Fruit fly (Drosophila melanogaster) whole organism, prepupa: ENCODE data around the gene CG9147.

ENCODE experiments used
- Blimp-1 ChIP-seq: fragments of 200-800 bp; sonication (Bioruptor generic); optimal IDR thresholded peaks from 3 replicates; lab custom pipeline; 2017; ENCODE audit warnings: missing biosample characterization, missing genetic modification characterization, mild to moderate bottlenecking, moderate library complexity, missing genetic modification reagents
- CG10631 ChIP-seq: fragments of 200-800 bp; sonication (Bioruptor generic); optimal IDR thresholded peaks from 2 replicates; lab custom pipeline; 2016; ENCODE audit warnings: missing biosample characterization, missing genetic modification characterization
- CG10669 ChIP-seq: fragments of 200-800 bp; sonication (Bioruptor generic); optimal IDR thresholded peaks from 3 replicates; lab custom pipeline; 2018; ENCODE audit warnings: missing biosample characterization, mild to moderate bottlenecking, missing genetic modification characterization, moderate library complexity
- CG11294 ChIP-seq: fragments of 200-800 bp; sonication (Bioruptor generic); IDR thresholded peaks from 2 replicates; pipeline ENCODE4 v1.3.6; 2022; ENCODE audit warnings: missing biosample characterization, missing genetic modification characterization
- CG16779 ChIP-seq: fragments of 200-800 bp; sonication (Bioruptor generic); optimal IDR thresholded peaks from 3 replicates; lab custom pipeline; 2017; ENCODE audit warnings: missing biosample characterization, mild to moderate bottlenecking, missing genetic modification characterization
- CG3032 ChIP-seq: fragments of 200-800 bp; optimal IDR thresholded peaks from 2 replicates; lab custom pipeline; 2019; ENCODE audit warnings: missing biosample characterization, mild to moderate bottlenecking, missing genetic modification characterization, moderate library complexity
- CG31627 ChIP-seq: fragments of 200-800 bp; sonication (Bioruptor generic); optimal IDR thresholded peaks from 3 replicates; lab custom pipeline; 2016; ENCODE audit warnings: missing biosample characterization, missing genetic modification characterization
- CG32006 ChIP-seq: fragments of 200-800 bp; sonication (Bioruptor generic); optimal IDR thresholded peaks from 3 replicates; lab custom pipeline; 2017; ENCODE audit warnings: missing biosample characterization, mild to moderate bottlenecking, missing genetic modification characterization
- CG34406 ChIP-seq: fragments of 200-800 bp; sonication (Bioruptor generic); optimal IDR thresholded peaks from 3 replicates; lab custom pipeline; 2016; ENCODE audit warnings: missing biosample characterization, missing genetic modification characterization
- CG6276 ChIP-seq: fragments of 200-800 bp; sonication (Bioruptor generic); optimal IDR thresholded peaks from 2 replicates; lab custom pipeline; 2017; ENCODE audit warnings: missing biosample characterization, mild to moderate bottlenecking, missing genetic modification characterization
- CG6808 ChIP-seq: fragments of 200-800 bp; sonication (Bioruptor generic); optimal IDR thresholded peaks from 3 replicates; lab custom pipeline; 2017; ENCODE audit warnings: missing biosample characterization, missing genetic modification characterization, mild to moderate bottlenecking, moderate library complexity, missing genetic modification reagents
- CG8119 ChIP-seq: fragments of 200-800 bp; sonication (Bioruptor generic); IDR thresholded peaks from 3 replicates; pipeline ENCODE4 v1.3.6; 2022; ENCODE audit warnings: missing biosample characterization, missing genetic modification characterization
- CG8319 ChIP-seq: fragments of 200-800 bp; sonication (Bioruptor generic); optimal IDR thresholded peaks from 3 replicates; lab custom pipeline; 2016; ENCODE audit warnings: missing biosample characterization, missing genetic modification characterization
- Eip78C ChIP-seq: fragments of 200-800 bp; sonication (Bioruptor generic); peaks from one replicate; lab custom pipeline; 2016; ENCODE audit warnings: missing biosample characterization, missing genetic modification characterization
- Ets96B ChIP-seq: fragments of 200-800 bp; optimal IDR thresholded peaks from 2 replicates; lab custom pipeline; 2019; ENCODE audit warnings: missing biosample characterization, mild to moderate bottlenecking, missing genetic modification characterization, moderate library complexity
- Gug ChIP-seq: fragments of 200-800 bp; sonication (Bioruptor generic); IDR thresholded peaks from 2 replicates; pipeline ENCODE4 v1.3.6; 2022; ENCODE audit warnings: missing biosample characterization, missing genetic modification characterization
- Hr38 ChIP-seq: sonication (Bioruptor generic); optimal IDR thresholded peaks from 2 replicates; lab custom pipeline; 2016; ENCODE audit warnings: missing biosample characterization, missing genetic modification characterization
- Hr39 ChIP-seq: fragments of 200-800 bp; sonication (Bioruptor generic); optimal IDR thresholded peaks from 2 replicates; lab custom pipeline; 2016; ENCODE audit warnings: missing biosample characterization, missing genetic modification characterization
- Lpt ChIP-seq: fragments of 200-800 bp; sonication (Bioruptor generic); optimal IDR thresholded peaks from 3 replicates; lab custom pipeline; 2016; ENCODE audit warnings: missing biosample characterization, missing genetic modification characterization
- Met ChIP-seq: fragments of 200-800 bp; sonication (Bioruptor generic); optimal IDR thresholded peaks from 3 replicates; lab custom pipeline; 2016; ENCODE audit warnings: missing biosample characterization, missing genetic modification characterization
- OdsH ChIP-seq: fragments of 200-800 bp; sonication (Bioruptor generic); optimal IDR thresholded peaks from 3 replicates; lab custom pipeline; 2016; ENCODE audit warnings: missing biosample characterization, missing genetic modification characterization
- Smox ChIP-seq: fragments of 200-800 bp; sonication (Bioruptor generic); optimal IDR thresholded peaks from 3 replicates; lab custom pipeline; 2016; ENCODE audit warnings: missing biosample characterization, missing genetic modification characterization
- Sox102F ChIP-seq: fragments of 200-800 bp; sonication (Bioruptor generic); optimal IDR thresholded peaks from 2 replicates; lab custom pipeline; 2016; ENCODE audit warnings: missing biosample characterization, mild to moderate bottlenecking, missing genetic modification characterization
- Sox15 ChIP-seq: fragments of 200-800 bp; sonication (Bioruptor generic); optimal IDR thresholded peaks from 3 replicates; lab custom pipeline; 2016; ENCODE audit warnings: missing biosample characterization, missing genetic modification characterization
- achi ChIP-seq: fragments of 200-800 bp; sonication (Bioruptor generic); optimal IDR thresholded peaks from 3 replicates; lab custom pipeline; 2016; ENCODE audit warnings: missing biosample characterization, missing genetic modification characterization
- acj6 ChIP-seq: fragments of 200-800 bp; sonication (Bioruptor generic); optimal IDR thresholded peaks from 3 replicates; lab custom pipeline; 2016; ENCODE audit warnings: missing biosample characterization, missing genetic modification characterization
- cyc ChIP-seq: fragments of 200-800 bp; sonication (Bioruptor generic); optimal IDR thresholded peaks from 3 replicates; lab custom pipeline; 2016; ENCODE audit warnings: missing biosample characterization, missing genetic modification characterization
- esn ChIP-seq: fragments of 200-800 bp; sonication (Bioruptor generic); optimal IDR thresholded peaks from 2 replicates; lab custom pipeline; 2016; ENCODE audit warnings: missing biosample characterization, mild to moderate bottlenecking, missing genetic modification characterization, moderate library complexity
- fkh ChIP-seq: fragments of 200-800 bp; sonication (Bioruptor generic); optimal IDR thresholded peaks from 3 replicates; lab custom pipeline; 2017; ENCODE audit warnings: missing biosample characterization, mild to moderate bottlenecking, missing genetic modification characterization, moderate library complexity
- net ChIP-seq: fragments of 200-800 bp; sonication (Bioruptor generic); optimal IDR thresholded peaks from 3 replicates; lab custom pipeline; 2016; ENCODE audit warnings: missing biosample characterization, missing genetic modification characterization
- pdm3 ChIP-seq: fragments of 200-800 bp; sonication (Bioruptor generic); optimal IDR thresholded peaks from 3 replicates; lab custom pipeline; 2016; ENCODE audit warnings: missing biosample characterization, missing genetic modification characterization
- spab ChIP-seq: fragments of 200-800 bp; sonication (Bioruptor generic); optimal IDR thresholded peaks from 2 replicates; lab custom pipeline; 2017; ENCODE audit warnings: missing biosample characterization, mild to moderate bottlenecking, missing genetic modification characterization, missing genetic modification reagents
- ss ChIP-seq, 2 experiments: fragments of 200-800 bp; sonication (Bioruptor generic); optimal IDR thresholded peaks; 2 replicates in 1 of 2; 3 replicates in 1 of 2; lab custom pipeline; 2017 to 2018; ENCODE audit warnings: mild to moderate bottlenecking in 2 of 2, missing biosample characterization in 2 of 2, missing genetic modification characterization in 2 of 2, moderate library complexity in 1 of 2
- svp ChIP-seq: fragments of 200-800 bp; sonication (Bioruptor generic); peaks from one replicate; lab custom pipeline; 2016; ENCODE audit warnings: missing biosample characterization, missing genetic modification characterization
- topi ChIP-seq: fragments of 200-800 bp; sonication (Bioruptor generic); optimal IDR thresholded peaks from 3 replicates; lab custom pipeline; 2016; ENCODE audit warnings: missing biosample characterization, missing genetic modification characterization
- vri ChIP-seq: fragments of 200-800 bp; sonication (Bioruptor generic); optimal IDR thresholded peaks from 3 replicates; lab custom pipeline; 2016; ENCODE audit warnings: missing biosample characterization, mild to moderate bottlenecking, missing genetic modification characterization

CG9147 gene

dm6 chr2L:6074314-6074713 is 8.5 kb downstream of the CG9147 start:
- TF ChIP-seq CG11294 (GFP tag; lab: Robert Waterston, UW) (no peak), CG6808 (GFP tag; lab: Kevin White, UChicago) (no peak), CG16779 (tag; lab: Kevin White, UChicago) (no peak), ss (GFP tag; optimal IDR thresholded peaks at IDR 0.05; lab: Kevin White, UChicago) (no peak), OdsH (GFP tag; lab: Kevin White, UChicago) (no peak), CG10669 (no peak), spab (GFP tag; lab: Kevin White, UChicago) (no peak), CG8119 (no peak), fkh (GFP tag; lab: Kevin White, UChicago) (no peak), net (no peak), cyc (no peak)

dm6 chr2L:6075345-6075744 is 9.5 kb downstream of the CG9147 start:
- no peak for TF ChIP-seq topi (GFP tag; lab: Kevin White, UChicago)
- TF ChIP-seq CG16779 (tag; lab: Kevin White, UChicago): no peak
- no peak for TF ChIP-seq acj6 (GFP tag; lab: Kevin White, UChicago)
- TF ChIP-seq Hr39 (GFP tag; lab: Kevin White, UChicago): no peak
- no peak for TF ChIP-seq Met (GFP tag; lab: Kevin White, UChicago)
- TF ChIP-seq CG8319 (GFP tag; lab: Kevin White, UChicago): no peak
- no peak for TF ChIP-seq Gug (GFP tag; lab: Robert Waterston, UW)
- no peak for TF ChIP-seq CG3032 (tag; lab: Kevin White, UChicago)
- TF ChIP-seq net: no peak
- TF ChIP-seq svp: no peak
- no peak for TF ChIP-seq achi (GFP tag; lab: Kevin White, UChicago)

- TF ChIP-seq CG6276 (GFP tag; lab: Kevin White, UChicago) (peak; percentile 50), fkh (GFP tag; lab: Kevin White, UChicago) (peak; percentile 39), spab (GFP tag; lab: Kevin White, UChicago) (no peak), Hr38 (GFP tag; lab: Kevin White, UChicago) (no peak), vri (peak; percentile 62), Eip78C (peak; percentile 11)
- TF ChIP-seq, all 60 proteins: peak for 4
These were observed 10.3 kb downstream of the CG9147 start for dm6 chr2L:6076143-6076542.

dm6 chr2L:6076829-6077364 is 11.1 kb downstream of the CG9147 start:
- peak; percentile 42 for TF ChIP-seq svp
- TF ChIP-seq Smox (GFP tag; lab: Kevin White, UChicago): no peak
- TF ChIP-seq, all 60 proteins: peak for 1

- TF ChIP-seq CG10631 (GFP tag; lab: Kevin White, UChicago): no peak
- no peak for TF ChIP-seq achi (GFP tag; lab: Kevin White, UChicago)
- TF ChIP-seq Ets96B (tag; lab: Kevin White, UChicago): no peak
- TF ChIP-seq CG34406 (GFP tag; lab: Kevin White, UChicago): no peak
- TF ChIP-seq Sox15 (GFP tag; lab: Kevin White, UChicago): no peak
- no peak for TF ChIP-seq CG11294 (GFP tag; lab: Robert Waterston, UW)
- TF ChIP-seq Sox102F: no peak
- no peak for TF ChIP-seq Eip78C
- TF ChIP-seq fkh (GFP tag; lab: Kevin White, UChicago): no peak
- no peak for TF ChIP-seq esn (GFP tag; lab: Kevin White, UChicago)
- no peak for TF ChIP-seq CG32006 (GFP tag; lab: Kevin White, UChicago)
- no peak for TF ChIP-seq pdm3 (GFP tag; lab: Kevin White, UChicago)
- no peak for TF ChIP-seq CG31627
- TF ChIP-seq Blimp-1 (GFP tag; lab: Kevin White, UChicago): no peak
- TF ChIP-seq CG6808 (GFP tag; lab: Kevin White, UChicago): no peak
- no peak for TF ChIP-seq Lpt (GFP tag; lab: Kevin White, UChicago)
- no peak for TF ChIP-seq CG10669
These were observed 11.8 kb downstream of the CG9147 start for dm6 chr2L:6077632-6078031.
